Fruit fly (Drosophila melanogaster) whole organism, embryonic: Measurements from ENCODE around the gene CG7551.

Experiments used
- Atf-2 ChIP-seq: fragments of 200-800 bp; sonication (Bioruptor generic); optimal IDR thresholded peaks from 2 replicates; lab custom pipeline; 2016; ENCODE audit warnings: missing biosample characterization, missing genetic modification characterization
- CG10267 ChIP-seq: fragments of 200-800 bp; sonication (Bioruptor generic); optimal IDR thresholded peaks from 2 replicates; lab custom pipeline; 2018; ENCODE audit warnings: missing biosample characterization, mild to moderate bottlenecking, missing genetic modification characterization, moderate library complexity
- CG11398 ChIP-seq: fragments of 200-800 bp; sonication (Bioruptor generic); optimal IDR thresholded peaks from 2 replicates; lab custom pipeline; 2016; ENCODE audit warnings: missing biosample characterization, missing genetic modification characterization
- CG11504 ChIP-seq: fragments of 200-800 bp; sonication (Bioruptor generic); optimal IDR thresholded peaks from 3 replicates; lab custom pipeline; 2019; ENCODE audit warnings: missing biosample characterization, mild to moderate bottlenecking, missing genetic modification characterization, moderate library complexity
- CG11696 ChIP-seq: fragments of 200-800 bp; sonication (Bioruptor generic); IDR thresholded peaks from 2 replicates; pipeline ENCODE4 v1.3.6; 2022; ENCODE audit warnings: missing biosample characterization, missing genetic modification characterization
- CG12071 ChIP-seq: fragments of 200-800 bp; sonication (Bioruptor generic); optimal IDR thresholded peaks from 3 replicates; lab custom pipeline; 2018; ENCODE audit warnings: missing biosample characterization, mild to moderate bottlenecking, missing genetic modification characterization
- CG13775 ChIP-seq: fragments of 200-800 bp; sonication (Bioruptor generic); optimal IDR thresholded peaks from 3 replicates; lab custom pipeline; 2017; ENCODE audit warnings: missing biosample characterization, mild to moderate bottlenecking, missing genetic modification characterization
- CG15601 ChIP-seq: fragments of 200-800 bp; sonication (Bioruptor generic); optimal IDR thresholded peaks from 3 replicates; lab custom pipeline; 2019; ENCODE audit warnings: missing biosample characterization, mild to moderate bottlenecking, missing genetic modification characterization, moderate library complexity
- CG1603 ChIP-seq: fragments of 200-800 bp; sonication (Bioruptor generic); optimal IDR thresholded peaks from 2 replicates; lab custom pipeline; 2019; ENCODE audit warnings: missing biosample characterization, mild to moderate bottlenecking, missing genetic modification characterization, moderate library complexity
- CG16779 ChIP-seq: fragments of 200-800 bp; sonication (Bioruptor generic); IDR thresholded peaks from 2 replicates; pipeline ENCODE4 v1.3.6; 2022; ENCODE audit warnings: missing biosample characterization, missing genetic modification characterization
- CG17328 ChIP-seq: fragments of 200-800 bp; sonication (Bioruptor generic); IDR thresholded peaks from 2 replicates; pipeline ENCODE4 v1.3.6; 2022; ENCODE audit warnings: missing biosample characterization, missing genetic modification characterization
- CG17829 ChIP-seq: fragments of 200-800 bp; optimal IDR thresholded peaks from 2 replicates; lab custom pipeline; 2019; ENCODE audit warnings: missing biosample characterization, mild to moderate bottlenecking, missing genetic modification characterization, moderate library complexity
- CG2116 ChIP-seq: fragments of 200-800 bp; sonication (Bioruptor generic); optimal IDR thresholded peaks from 3 replicates; lab custom pipeline; 2018; ENCODE audit warnings: missing biosample characterization, mild to moderate bottlenecking, missing genetic modification characterization
- CG2120 ChIP-seq: fragments of 200-800 bp; sonication (Bioruptor generic); optimal IDR thresholded peaks from 3 replicates; lab custom pipeline; 2016; ENCODE audit warnings: missing biosample characterization, missing genetic modification characterization
- CG2129 ChIP-seq: fragments of 200-800 bp; sonication (Bioruptor generic); IDR thresholded peaks from 2 replicates; pipeline ENCODE4 v1.3.6; 2022; ENCODE audit warnings: missing biosample characterization, missing genetic modification characterization; ENCODE audit not compliant: partially characterized antibody
- CG30403 ChIP-seq: fragments of 200-800 bp; sonication (Bioruptor generic); optimal IDR thresholded peaks from 3 replicates; lab custom pipeline; 2016; ENCODE audit warnings: missing biosample characterization, missing genetic modification characterization
- CG3065 ChIP-seq: fragments of 200-800 bp; sonication (Bioruptor generic); optimal IDR thresholded peaks from 2 replicates; lab custom pipeline; 2016; ENCODE audit warnings: missing biosample characterization, missing genetic modification characterization
- CG4282 ChIP-seq: fragments of 200-800 bp; sonication (Bioruptor generic); optimal IDR thresholded peaks from 2 replicates; lab custom pipeline; 2016; ENCODE audit warnings: missing biosample characterization, missing genetic modification characterization
- CG5180 ChIP-seq: fragments of 200-800 bp; sonication (Bioruptor generic); optimal IDR thresholded peaks from 3 replicates; lab custom pipeline; 2017; ENCODE audit warnings: missing biosample characterization, missing genetic modification characterization, mild to moderate bottlenecking, moderate library complexity, missing genetic modification reagents
- CG7357 ChIP-seq: fragments of 200-800 bp; sonication (Bioruptor generic); IDR thresholded peaks from 3 replicates; pipeline ENCODE4 v1.3.6; 2022; ENCODE audit warnings: missing biosample characterization, missing genetic modification characterization
- CG7786 ChIP-seq: fragments of 200-800 bp; sonication (Bioruptor generic); optimal IDR thresholded peaks from 2 replicates; lab custom pipeline; 2016; ENCODE audit warnings: missing biosample characterization, missing genetic modification characterization
- CG7839 ChIP-seq: fragments of 200-800 bp; sonication (Bioruptor generic); optimal IDR thresholded peaks from 3 replicates; lab custom pipeline; 2018; ENCODE audit warnings: missing biosample characterization, mild to moderate bottlenecking, missing genetic modification characterization, moderate library complexity
- CG7963 ChIP-seq: fragments of 200-800 bp; sonication (Bioruptor generic); IDR thresholded peaks from 3 replicates; pipeline ENCODE4 v1.3.6; 2022; ENCODE audit warnings: missing biosample characterization, missing genetic modification characterization; ENCODE audit not compliant: partially characterized antibody
- CG8359 ChIP-seq: fragments of 200-800 bp; sonication (Bioruptor generic); optimal IDR thresholded peaks from 2 replicates; lab custom pipeline; 2017; ENCODE audit warnings: missing biosample characterization, mild to moderate bottlenecking, missing genetic modification characterization, borderline replicate concordance
- CG9609 ChIP-seq: fragments of 200-800 bp; sonication (Bioruptor generic); optimal IDR thresholded peaks from 3 replicates; lab custom pipeline; 2016; ENCODE audit warnings: missing biosample characterization, missing genetic modification characterization
- CG9727 ChIP-seq: fragments of 200-800 bp; sonication (Bioruptor generic); optimal IDR thresholded peaks from 3 replicates; lab custom pipeline; 2017; ENCODE audit warnings: missing biosample characterization, mild to moderate bottlenecking, missing genetic modification characterization
- D19B ChIP-seq: fragments of 200-800 bp; sonication (Bioruptor generic); optimal IDR thresholded peaks from 2 replicates; lab custom pipeline; 2017; ENCODE audit warnings: missing biosample characterization, mild to moderate bottlenecking, missing genetic modification characterization
- Eip74EF ChIP-seq, 2 experiments: fragments of 200-800 bp in 1 of 2; fragments of >200 bp in 1 of 2; sonication (Bioruptor generic) in 1 of 2; optimal IDR thresholded peaks; 2 replicates each; lab custom pipeline; 2017 to 2019; ENCODE audit warnings: missing biosample characterization in 2 of 2, missing genetic modification characterization in 2 of 2, mild to moderate bottlenecking in 1 of 2, moderate library complexity in 1 of 2
- Ets97D ChIP-seq: fragments of 200-800 bp; sonication (Bioruptor generic); optimal IDR thresholded peaks from 3 replicates; lab custom pipeline; 2016; ENCODE audit warnings: missing biosample characterization, missing genetic modification characterization
- HHEX ChIP-seq: fragments of 200-800 bp; sonication (Bioruptor generic); optimal IDR thresholded peaks from 3 replicates; lab custom pipeline; 2017; ENCODE audit warnings: missing biosample characterization, mild to moderate bottlenecking, missing genetic modification characterization, missing genetic modification reagents
- HLH4C ChIP-seq: fragments of 200-800 bp; sonication (Bioruptor generic); IDR thresholded peaks from 3 replicates; pipeline ENCODE4 v1.3.6; 2022; ENCODE audit warnings: missing biosample characterization, missing genetic modification characterization; ENCODE audit not compliant: partially characterized antibody
- HLHmδ ChIP-seq: fragments of 200-800 bp; sonication (Bioruptor generic); optimal IDR thresholded peaks from 2 replicates; lab custom pipeline; 2018; ENCODE audit warnings: missing biosample characterization, mild to moderate bottlenecking, missing genetic modification characterization, moderate library complexity
- Lim3 ChIP-seq: fragments of 200-800 bp; sonication (Bioruptor generic); IDR thresholded peaks from 2 replicates; pipeline ENCODE4 v1.3.6; 2022; ENCODE audit warnings: missing biosample characterization, missing genetic modification characterization
- Med ChIP-seq: fragments of 200-800 bp; sonication (Bioruptor generic); peaks from one replicate; lab custom pipeline; 2016; ENCODE audit warnings: missing biosample characterization, missing genetic modification characterization, mild to moderate bottlenecking, inconsistent platforms, moderate library complexity
- Nf-YA ChIP-seq: fragments of 200-800 bp; sonication (Bioruptor generic); IDR thresholded peaks from 2 replicates; pipeline ENCODE4 v1.3.6; 2022; ENCODE audit warnings: missing biosample characterization, missing genetic modification characterization
- Oli ChIP-seq: fragments of 200-800 bp; sonication (Bioruptor generic); optimal IDR thresholded peaks from 2 replicates; lab custom pipeline; 2018; ENCODE audit warnings: missing biosample characterization, mild to moderate bottlenecking, missing genetic modification characterization, moderate library complexity
- Optix ChIP-seq: fragments of 200-800 bp; sonication (Bioruptor generic); IDR thresholded peaks from 3 replicates; pipeline ENCODE4 v1.3.6; 2022; ENCODE audit warnings: missing biosample characterization, missing genetic modification characterization
- Xrp1 ChIP-seq: fragments of 200-800 bp; sonication (Bioruptor generic); IDR thresholded peaks from 2 replicates; pipeline ENCODE4 v1.3.6; 2022; ENCODE audit warnings: missing biosample characterization, missing genetic modification characterization
- aop ChIP-seq: fragments of 200-800 bp; sonication (Bioruptor generic); IDR thresholded peaks from 2 replicates; pipeline ENCODE4 v1.3.6; 2022; ENCODE audit warnings: missing biosample characterization, missing genetic modification characterization
- cg ChIP-seq: fragments of 200-800 bp; sonication (Bioruptor generic); optimal IDR thresholded peaks from 3 replicates; lab custom pipeline; 2019; ENCODE audit warnings: missing biosample characterization, mild to moderate bottlenecking, missing genetic modification characterization, moderate library complexity
- chinmo ChIP-seq: fragments of 200-800 bp; sonication (Bioruptor generic); IDR thresholded peaks from 4 replicates; pipeline ENCODE4 v1.3.6; 2022; ENCODE audit warnings: missing biosample characterization, missing genetic modification characterization; ENCODE audit not compliant: partially characterized antibody
- ci ChIP-seq: fragments of 200-800 bp; sonication (Bioruptor generic); IDR thresholded peaks from 3 replicates; pipeline ENCODE4 v1.3.6; 2022; ENCODE audit warnings: missing biosample characterization, missing genetic modification characterization
- dysf ChIP-seq: fragments of 200-800 bp; sonication (Bioruptor generic); IDR thresholded peaks from 3 replicates; pipeline ENCODE4 v1.3.6; 2022; ENCODE audit warnings: missing biosample characterization, missing genetic modification characterization
- fd64A ChIP-seq: fragments of 200-800 bp; sonication (Bioruptor generic); optimal IDR thresholded peaks from 3 replicates; lab custom pipeline; 2018; ENCODE audit warnings: missing biosample characterization, mild to moderate bottlenecking, missing genetic modification characterization
- gcm2 ChIP-seq: fragments of 200-800 bp; sonication (Bioruptor generic); optimal IDR thresholded peaks from 2 replicates; lab custom pipeline; 2016; ENCODE audit warnings: missing biosample characterization, missing genetic modification characterization
- ken ChIP-seq: fragments of 200-800 bp; sonication (Bioruptor generic); IDR thresholded peaks from 3 replicates; pipeline ENCODE4 v1.3.6; 2022; ENCODE audit warnings: missing biosample characterization, missing genetic modification characterization
- nerfin-2 ChIP-seq: fragments of 200-800 bp; sonication (Bioruptor generic); IDR thresholded peaks from 2 replicates; pipeline ENCODE4 v1.3.6; 2022; ENCODE audit warnings: missing biosample characterization, missing genetic modification characterization; ENCODE audit not compliant: partially characterized antibody
- oc ChIP-seq: fragments of 200-800 bp; sonication (Bioruptor generic); optimal IDR thresholded peaks from 2 replicates; lab custom pipeline; 2018; ENCODE audit warnings: missing biosample characterization, mild to moderate bottlenecking, missing genetic modification characterization, moderate library complexity
- unc-4 ChIP-seq: fragments of 200-800 bp; sonication (Bioruptor generic); IDR thresholded peaks from 2 replicates; pipeline ENCODE4 v1.3.6; 2022; ENCODE audit warnings: missing biosample characterization, missing genetic modification characterization; ENCODE audit not compliant: partially characterized antibody
- wor ChIP-seq: fragments of 200-800 bp; sonication (Bioruptor generic); IDR thresholded peaks from 2 replicates; pipeline ENCODE4 v1.3.6; 2022; ENCODE audit warnings: missing biosample characterization, missing genetic modification characterization

The CG7551 gene

dm6 chr3L:11439570-11439969, 18.7 kb upstream of the CG7551 start (continued):
- TF ChIP-seq CG7786 (GFP tag; lab: Kevin White, UChicago) (no peak), Xrp1 (peak; percentile 34; the same call in 1 of the 2 replicates), CG3065 (GFP tag; lab: Kevin White, UChicago) (no peak), CG15601 (no peak), wor (GFP tag; lab: Robert Waterston, UW) (peak; percentile 21; the same call in 1 of the 2 replicates), HLHmδ (GFP tag; lab: Kevin White, UChicago) (no peak), dysf (GFP tag; lab: Robert Waterston, UW) (no peak), CG5180 (GFP tag; lab: Kevin White, UChicago) (no peak), Optix (GFP tag; lab: Robert Waterston, UW) (no peak), D19B (GFP tag; lab: Kevin White, UChicago) (no peak), CG2120 (GFP tag; lab: Kevin White, UChicago) (no peak), CG11696 (GFP tag; lab: Robert Waterston, UW) (0 out of 2 replicates have a peak, but pooled peaks have one; percentile 12), CG1603 (no peak), ci (GFP tag; lab: Robert Waterston, UW) (peak; percentile 63; the same call in 2 of the 3 replicates), CG11504 (peak; percentile 22), CG4282 (GFP tag; lab: Kevin White, UChicago) (no peak), Eip74EF (GFP tag; optimal IDR thresholded peaks at IDR 0.05; lab: Kevin White, UChicago) (no peak), gcm2 (no peak), Ets97D (no peak), CG10267 (tag; lab: Kevin White, UChicago) (peak; percentile 11), ken (GFP tag; lab: Robert Waterston, UW) (no peak), chinmo (GFP tag; lab: Robert Waterston, UW) (no peak), CG11398 (GFP tag; lab: Kevin White, UChicago) (no peak), CG8359 (GFP tag; lab: Kevin White, UChicago) (no peak), CG2129 (GFP tag; lab: Robert Waterston, UW) (no peak), Lim3 (GFP tag; lab: Robert Waterston, UW) (no peak), CG7963 (GFP tag; lab: Robert Waterston, UW) (no peak), CG16779 (GFP tag; lab: Robert Waterston, UW) (no peak), CG30403 (no peak), Oli (tag; lab: Kevin White, UChicago) (peak; percentile 12), Med (peak; percentile 71), CG17829 (peak; percentile 12), HHEX (no peak), CG2116 (GFP tag; lab: Kevin White, UChicago) (no peak), nerfin-2 (GFP tag; lab: Robert Waterston, UW) (no peak), oc (tag; lab: Kevin White, UChicago) (no peak), CG7839 (tag; lab: Kevin White, UChicago) (peak; percentile 10), CG13775 (GFP tag; lab: Kevin White, UChicago) (no peak), CG9727 (peak; percentile 65), Atf-2 (GFP tag; lab: Kevin White, UChicago) (no peak), aop (GFP tag; lab: Robert Waterston, UW) (no peak), Nf-YA (GFP tag; lab: Robert Waterston, UW) (no peak), HLH4C (GFP tag; lab: Robert Waterston, UW) (no peak), CG12071 (GFP tag; lab: Kevin White, UChicago) (no peak), cg (GFP tag; lab: Kevin White, UChicago) (peak; percentile 3), CG17328 (GFP tag; lab: Robert Waterston, UW) (peak; percentile 34; the same call in 1 of the 2 replicates), unc-4 (GFP tag; lab: Robert Waterston, UW) (no peak), fd64A (no peak), CG9609 (GFP tag; lab: Kevin White, UChicago) (no peak), CG7357 (GFP tag; lab: Robert Waterston, UW) (no peak)
